Worm (Caenorhabditis elegans) whole organism, young adult: Measurements from ENCODE around the gene pdcd-2.

Source experiments
- B0336.3 ChIP-seq: fragments of 200-800 bp; sonication (Bioruptor generic); IDR thresholded peaks from 2 replicates; pipeline ENCODE4 v1.3.6; 2022; ENCODE audit warnings: missing genetic modification characterization, missing compliant biosample characterization
- C06A6.2 ChIP-seq: fragments of 200-800 bp; sonication (Bioruptor generic); conservative IDR thresholded peaks from 2 replicates; pipeline ENCODE4 v1.3.6; 2022; ENCODE audit warnings: missing genetic modification characterization, missing compliant biosample characterization
- D2030.7 ChIP-seq: fragments of 200-800 bp; sonication (Bioruptor generic); IDR thresholded peaks from 2 replicates; pipeline ENCODE4 v1.3.6; 2022; ENCODE audit warnings: missing genetic modification reagents, missing genetic modification characterization, missing compliant biosample characterization
- F10E7.11 ChIP-seq: sonication (generic microtip); optimal IDR thresholded peaks from 2 replicates; lab custom pipeline; 2017; ENCODE audit warnings: mild to moderate bottlenecking, missing genetic modification characterization, moderate library complexity, missing compliant biosample characterization
- F22D6.2 ChIP-seq: sonication (generic microtip); optimal IDR thresholded peaks from 2 replicates; lab custom pipeline; 2016; ENCODE audit warnings: mild to moderate bottlenecking, missing genetic modification characterization, missing compliant biosample characterization
- F23B12.7 ChIP-seq: sonication (generic microtip); optimal IDR thresholded peaks from 2 replicates; lab custom pipeline; 2017; ENCODE audit warnings: missing genetic modification characterization, mild to moderate bottlenecking, missing compliant biosample characterization, antibody characterized with exemption, moderate library complexity; ENCODE audit not compliant: insufficient read depth
- F37B4.10 ChIP-seq: fragments of 200-800 bp; sonication (Bioruptor generic); IDR thresholded peaks from 2 replicates; pipeline ENCODE4 v1.3.6; 2022; ENCODE audit warnings: missing genetic modification characterization, missing compliant biosample characterization
- K12H6.12 ChIP-seq: fragments of 200-800 bp; sonication (Bioruptor generic); optimal IDR thresholded peaks from 2 replicates; lab custom pipeline; 2018; ENCODE audit warnings: mild to moderate bottlenecking, missing genetic modification characterization, missing compliant biosample characterization
- Y53G8AR.9 ChIP-seq: fragments of 200-800 bp; sonication (Bioruptor generic); conservative IDR thresholded peaks from 2 replicates; pipeline ENCODE4 v1.3.6; 2022; ENCODE audit warnings: missing genetic modification reagents, missing genetic modification characterization, missing compliant biosample characterization
- ama-1 ChIP-seq, 3 experiments: fragments of 150-350 bp in 1 of 3; sonication (generic microtip) in 2 of 3; optimal IDR thresholded peaks; 2 replicates each; lab custom pipeline; 2014 to 2018; ENCODE audit warnings: missing biosample characterization in 2 of 3, missing genetic modification characterization in 2 of 3, missing genetic modification reagents in 2 of 3
- attf-3 ChIP-seq: fragments of 200-800 bp; sonication (Bioruptor generic); conservative IDR thresholded peaks from 2 replicates; pipeline ENCODE4 v1.3.6; 2022; ENCODE audit warnings: missing genetic modification reagents, missing genetic modification characterization, missing compliant biosample characterization
- attf-6 ChIP-seq: fragments of 200-800 bp; sonication (Bioruptor generic); IDR thresholded peaks from 2 replicates; pipeline ENCODE4 v1.3.6; 2022; ENCODE audit warnings: missing genetic modification reagents, missing genetic modification characterization, missing compliant biosample characterization
- bed-1 ChIP-seq: fragments of 200-800 bp; sonication (Bioruptor generic); IDR thresholded peaks from 2 replicates; pipeline ENCODE4 v1.3.6; 2022; ENCODE audit warnings: missing genetic modification reagents, missing genetic modification characterization, missing compliant biosample characterization
- ccch-3 ChIP-seq: fragments of 200-800 bp; sonication (Bioruptor generic); optimal IDR thresholded peaks from 2 replicates; lab custom pipeline; 2018; ENCODE audit warnings: mild to moderate bottlenecking, missing genetic modification characterization, missing compliant biosample characterization
- cebp-1 ChIP-seq, 2 experiments: fragments of 200-800 bp in 1 of 2; sonication (Bioruptor generic) in 1 of 2; sonication (generic microtip) in 1 of 2; IDR thresholded peaks in 1 of 2; optimal IDR thresholded peaks in 1 of 2; 2 replicates each; pipeline versions ENCODE4 v1.3.6 to Lab custom; 2017 to 2022; ENCODE audit warnings: missing compliant biosample characterization in 2 of 2, missing genetic modification characterization in 2 of 2, mild to moderate bottlenecking in 1 of 2, missing genetic modification reagents in 1 of 2, moderate library complexity in 1 of 2
- dox-1 ChIP-seq: fragments of 200-800 bp; sonication (Bioruptor generic); IDR thresholded peaks from 2 replicates; pipeline ENCODE4 v1.3.6; 2022; ENCODE audit warnings: missing genetic modification reagents, missing genetic modification characterization, missing compliant biosample characterization
- dpff-1 ChIP-seq: sonication (generic microtip); optimal IDR thresholded peaks from 2 replicates; lab custom pipeline; 2017; ENCODE audit warnings: mild to moderate bottlenecking, missing genetic modification characterization, missing compliant biosample characterization
- efl-1 ChIP-seq: fragments of 150-350 bp; optimal IDR thresholded peaks from 2 replicates; lab custom pipeline; 2014; ENCODE audit warnings: missing biosample characterization, missing genetic modification reagents, missing genetic modification characterization
- egrh-3 ChIP-seq: fragments of 200-800 bp; sonication (Bioruptor generic); IDR thresholded peaks from 2 replicates; pipeline ENCODE4 v1.3.6; 2022; ENCODE audit warnings: missing genetic modification reagents, missing genetic modification characterization, missing compliant biosample characterization
- hlh-12 ChIP-seq: sonication (generic microtip); optimal IDR thresholded peaks from 2 replicates; lab custom pipeline; 2016; ENCODE audit warnings: missing genetic modification characterization, missing compliant biosample characterization
- hlh-26 ChIP-seq: fragments of 200-800 bp; sonication (Bioruptor generic); conservative IDR thresholded peaks from 2 replicates; pipeline ENCODE4 v1.3.6; 2022; ENCODE audit warnings: missing genetic modification reagents, missing genetic modification characterization, missing compliant biosample characterization
- hsf-1 ChIP-seq: fragments of 200-800 bp; sonication (Bioruptor generic); IDR thresholded peaks from 2 replicates; pipeline ENCODE4 v1.3.6; 2022; ENCODE audit warnings: missing genetic modification reagents, missing genetic modification characterization, missing compliant biosample characterization
- let-607 ChIP-seq, 2 experiments: fragments of 200-800 bp in 1 of 2; sonication (Bioruptor generic) in 1 of 2; sonication (generic microtip) in 1 of 2; optimal IDR thresholded peaks; 2 replicates each; lab custom pipeline; 2016 to 2018; ENCODE audit warnings: mild to moderate bottlenecking in 2 of 2, missing compliant biosample characterization in 2 of 2, missing genetic modification characterization in 2 of 2, moderate library complexity in 2 of 2, missing genotype in 1 of 2
- lin-40 ChIP-seq: sonication (generic microtip); optimal IDR thresholded peaks from 2 replicates; lab custom pipeline; 2016; ENCODE audit warnings: missing genetic modification characterization, mild to moderate bottlenecking, missing compliant biosample characterization, missing genotype, missing genetic modification reagents
- lsl-1 ChIP-seq: fragments of 200-800 bp; sonication (Bioruptor generic); optimal IDR thresholded peaks from 2 replicates; lab custom pipeline; 2018; ENCODE audit warnings: mild to moderate bottlenecking, missing genetic modification characterization, moderate library complexity, missing compliant biosample characterization
- madf-10 ChIP-seq: sonication (generic microtip); optimal IDR thresholded peaks from 2 replicates; lab custom pipeline; 2016; ENCODE audit warnings: mild to moderate bottlenecking, missing genetic modification characterization, missing compliant biosample characterization
- madf-8 ChIP-seq: fragments of 200-800 bp; sonication (Bioruptor generic); conservative IDR thresholded peaks from 2 replicates; pipeline ENCODE4 v1.3.6; 2022; ENCODE audit warnings: missing genetic modification reagents, missing genetic modification characterization, missing compliant biosample characterization
- mcd-1 ChIP-seq: fragments of 200-800 bp; sonication (Bioruptor generic); IDR thresholded peaks from 2 replicates; pipeline ENCODE4 v1.3.6; 2022; ENCODE audit warnings: missing genetic modification reagents, missing genetic modification characterization, missing compliant biosample characterization
- nfya-1 ChIP-seq: sonication (generic microtip); optimal IDR thresholded peaks from 2 replicates; lab custom pipeline; 2017; ENCODE audit warnings: antibody characterized with exemption, missing compliant biosample characterization, missing genetic modification characterization, borderline replicate concordance; ENCODE audit not compliant: insufficient read depth
- nhr-27 ChIP-seq: fragments of 200-800 bp; sonication (Bioruptor generic); optimal IDR thresholded peaks from 2 replicates; lab custom pipeline; 2018; ENCODE audit warnings: mild to moderate bottlenecking, missing genetic modification characterization, moderate library complexity, missing compliant biosample characterization
- nhr-90 ChIP-seq: sonication (generic microtip); optimal IDR thresholded peaks from 2 replicates; lab custom pipeline; 2016; ENCODE audit warnings: missing genotype, mild to moderate bottlenecking, missing genetic modification characterization, missing compliant biosample characterization
- pbrm-1 ChIP-seq: fragments of 200-800 bp; sonication (Bioruptor generic); IDR thresholded peaks from 2 replicates; pipeline ENCODE4 v1.3.6; 2022; ENCODE audit warnings: missing genetic modification reagents, missing genetic modification characterization, missing compliant biosample characterization
- rcor-1 ChIP-seq: fragments of 200-800 bp; sonication (Bioruptor generic); IDR thresholded peaks from 2 replicates; pipeline ENCODE4 v1.3.6; 2022; ENCODE audit warnings: missing genetic modification reagents, missing genetic modification characterization, missing compliant biosample characterization
- rec-8 ChIP-seq, 2 experiments: sonication (generic microtip); optimal IDR thresholded peaks; 2 replicates each; lab custom pipeline; 2016; ENCODE audit warnings: mild to moderate bottlenecking in 2 of 2, missing genetic modification characterization in 2 of 2, missing genetic modification reagents in 2 of 2, missing genotype in 2 of 2, missing biosample characterization in 1 of 2, missing compliant biosample characterization in 1 of 2, moderate library complexity in 1 of 2
- rpc-1 ChIP-seq, 2 experiments: fragments of 150-350 bp in 1 of 2; sonication (generic microtip) in 1 of 2; optimal IDR thresholded peaks; 2 replicates each; lab custom pipeline; 2014 to 2018; ENCODE audit warnings: missing biosample characterization in 1 of 2, missing genetic modification characterization in 1 of 2, missing genetic modification reagents in 1 of 2, missing genotype in 1 of 2
- sea-2 ChIP-seq: fragments of 200-800 bp; sonication (Bioruptor generic); IDR thresholded peaks from 2 replicates; pipeline ENCODE4 v1.3.6; 2022; ENCODE audit warnings: missing genetic modification characterization, missing compliant biosample characterization
- snpc-1.3 ChIP-seq: sonication (generic microtip); optimal IDR thresholded peaks from 2 replicates; lab custom pipeline; 2017; ENCODE audit warnings: missing genetic modification characterization, mild to moderate bottlenecking, missing compliant biosample characterization, antibody characterized with exemption, moderate library complexity, missing genotype, missing genetic modification reagents; ENCODE audit not compliant: insufficient read depth
- snpc-3.4 ChIP-seq: sonication (generic microtip); optimal IDR thresholded peaks from 2 replicates; lab custom pipeline; 2017; ENCODE audit warnings: missing genetic modification characterization, mild to moderate bottlenecking, missing compliant biosample characterization, antibody characterized with exemption, moderate library complexity, missing genotype, missing genetic modification reagents
- snpc-4 ChIP-seq, 5 experiments: fragments of 150-350 bp in 1 of 5; sonication (generic microtip) in 4 of 5; optimal IDR thresholded peaks; 2 replicates each; lab custom pipeline; 2014 to 2018; ENCODE audit warnings: missing genetic modification characterization in 5 of 5, missing biosample characterization in 3 of 5, antibody characterized with exemption in 2 of 5, mild to moderate bottlenecking in 2 of 5, missing compliant biosample characterization in 2 of 5, missing genotype in 2 of 5, moderate library complexity in 2 of 5, missing genetic modification reagents in 1 of 5
- unc-130 ChIP-seq: sonication (generic microtip); optimal IDR thresholded peaks from 2 replicates; lab custom pipeline; 2016; ENCODE audit warnings: missing genetic modification reagents, missing genetic modification characterization, missing compliant biosample characterization
- unc-62 ChIP-seq: fragments of 150-350 bp; optimal IDR thresholded peaks from 2 replicates; lab custom pipeline; 2014; ENCODE audit warnings: missing biosample characterization, missing genetic modification reagents, missing genetic modification characterization
- zfh-2 ChIP-seq: fragments of 200-800 bp; sonication (Bioruptor generic); conservative IDR thresholded peaks from 2 replicates; pipeline ENCODE4 v1.3.6; 2022; ENCODE audit warnings: missing genetic modification reagents, missing genetic modification characterization, missing compliant biosample characterization
- zim-3 ChIP-seq: sonication (generic microtip); optimal IDR thresholded peaks from 2 replicates; lab custom pipeline; 2017; ENCODE audit warnings: mild to moderate bottlenecking, missing genetic modification characterization, moderate library complexity, missing compliant biosample characterization
- ztf-28 ChIP-seq: fragments of 200-800 bp; sonication (Bioruptor generic); IDR thresholded peaks from 2 replicates; pipeline ENCODE4 v1.3.6; 2022; ENCODE audit warnings: missing genetic modification reagents, missing genetic modification characterization, missing compliant biosample characterization
- ztf-3 ChIP-seq: fragments of 200-800 bp; sonication (Bioruptor generic); optimal IDR thresholded peaks from 2 replicates; lab custom pipeline; 2018; ENCODE audit warnings: mild to moderate bottlenecking, missing genetic modification characterization, missing compliant biosample characterization

pdcd-2 gene

DNA sequence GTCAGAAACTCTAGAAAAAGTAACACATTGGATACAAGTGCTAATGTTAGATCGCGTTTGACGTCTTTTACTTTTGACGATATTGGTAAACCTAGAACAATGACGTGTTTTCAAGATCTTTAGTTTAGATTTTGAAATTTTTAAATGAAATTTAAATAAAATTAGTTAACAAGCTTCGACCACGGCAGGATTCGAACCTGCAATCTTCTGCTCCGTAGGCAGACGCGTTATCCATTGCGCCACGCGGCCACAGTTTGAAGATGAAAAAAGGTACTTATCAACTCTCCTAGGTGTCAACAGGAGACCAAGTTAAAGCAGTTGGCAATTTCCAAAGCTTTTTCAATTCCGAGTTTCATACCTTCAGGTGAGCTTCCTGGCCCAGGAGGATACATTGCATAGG, 31.5 kb upstream of the pdcd-2 start (continued):
- TF ChIP-seq unc-130 (GFP tag; lab: Kevin White, UChicago) (no peak), Y53G8AR.9 (GFP tag; lab: Robert Waterston, UW) (no peak), B0336.3 (GFP tag; lab: Robert Waterston, UW) (no peak), cebp-1 (GFP tag; IDR thresholded peaks at IDR 0.05; lab: Robert Waterston, UW) (no peak), cebp-1 (tag; optimal IDR thresholded peaks at IDR 0.05; lab: Kevin White, UChicago) (no peak), dpff-1 (tag; lab: Kevin White, UChicago) (no peak), ccch-3 (GFP tag; lab: Kevin White, UChicago) (no peak), egrh-3 (GFP tag; lab: Robert Waterston, UW) (no peak), lin-40 (tag; lab: Kevin White, UChicago) (no peak), hlh-26 (GFP tag; lab: Robert Waterston, UW) (no peak), efl-1 (GFP tag; lab: Kevin White, UChicago) (peak; percentile 13), zfh-2 (GFP tag; lab: Robert Waterston, UW) (no peak), madf-8 (GFP tag; lab: Robert Waterston, UW) (0 out of 2 replicates have a peak, but pooled peaks have one; percentile 14), zim-3 (tag; lab: Kevin White, UChicago) (no peak), lsl-1 (GFP tag; lab: Kevin White, UChicago) (peak; percentile 40), ztf-3 (GFP tag; lab: Kevin White, UChicago) (no peak), snpc-4 (GFP tag; optimal IDR thresholded peaks at IDR 0.05; lab: Kevin White, UChicago) (no peak), snpc-4 (tag; optimal IDR thresholded peaks at IDR 0.05; lab: Kevin White, UChicago) (peak in 1 of 4 experiments; percentile 28), nhr-90 (tag; lab: Kevin White, UChicago) (peak; percentile 33), nfya-1 (tag; lab: Kevin White, UChicago) (no peak), hsf-1 (GFP tag; lab: Robert Waterston, UW) (no peak), ztf-28 (GFP tag; lab: Robert Waterston, UW) (0 out of 2 replicates have a peak, but pooled peaks have one; percentile 36), unc-62 (GFP tag; lab: Kevin White, UChicago) (no peak), rcor-1 (GFP tag; lab: Robert Waterston, UW) (no peak), madf-10 (tag; lab: Kevin White, UChicago) (peak; percentile 27), F22D6.2 (tag; lab: Kevin White, UChicago) (no peak), mcd-1 (no peak), bed-1 (GFP tag; lab: Robert Waterston, UW) (no peak), rec-8 (tag; optimal IDR thresholded peaks at IDR 0.05; lab: Kevin White, UChicago) (peak in 1 of 2 experiments; percentile 29), ama-1 (optimal IDR thresholded peaks at IDR 0.05; lab: Kevin White, UChicago) (no peak), ama-1 (GFP tag; optimal IDR thresholded peaks at IDR 0.05; lab: Kevin White, UChicago) (no peak), C06A6.2 (GFP tag; lab: Robert Waterston, UW) (no peak), D2030.7 (GFP tag; lab: Robert Waterston, UW) (peak; percentile 69; the same call in 1 of the 2 replicates), F23B12.7 (tag; lab: Kevin White, UChicago) (peak; percentile 53), snpc-1.3 (tag; lab: Kevin White, UChicago) (peak; percentile 55), let-607 (tag; optimal IDR thresholded peaks at IDR 0.05; lab: Kevin White, UChicago) (no peak), dox-1 (GFP tag; lab: Robert Waterston, UW) (peak; percentile 39; the same call in 1 of the 2 replicates), nhr-27 (tag; lab: Kevin White, UChicago) (no peak), hlh-12 (tag; lab: Kevin White, UChicago) (peak; percentile 57), pbrm-1 (GFP tag; lab: Robert Waterston, UW) (peak; percentile 61; the same call in 1 of the 2 replicates), sea-2 (GFP tag; lab: Robert Waterston, UW) (no peak), attf-6 (no peak), K12H6.12 (tag; lab: Kevin White, UChicago) (peak; percentile 16), snpc-3.4 (tag; lab: Kevin White, UChicago) (peak; percentile 29), attf-3 (no peak), rpc-1 (optimal IDR thresholded peaks at IDR 0.05; lab: Kevin White, UChicago) (peak; percentile 63), rpc-1 (tag; optimal IDR thresholded peaks at IDR 0.05; lab: Kevin White, UChicago) (peak; percentile 81), F37B4.10 (no peak), F10E7.11 (no peak)
